Worm (Caenorhabditis elegans): ENCODE data around the gene F52G3.8.

F52G3.8 gene

DNA sequence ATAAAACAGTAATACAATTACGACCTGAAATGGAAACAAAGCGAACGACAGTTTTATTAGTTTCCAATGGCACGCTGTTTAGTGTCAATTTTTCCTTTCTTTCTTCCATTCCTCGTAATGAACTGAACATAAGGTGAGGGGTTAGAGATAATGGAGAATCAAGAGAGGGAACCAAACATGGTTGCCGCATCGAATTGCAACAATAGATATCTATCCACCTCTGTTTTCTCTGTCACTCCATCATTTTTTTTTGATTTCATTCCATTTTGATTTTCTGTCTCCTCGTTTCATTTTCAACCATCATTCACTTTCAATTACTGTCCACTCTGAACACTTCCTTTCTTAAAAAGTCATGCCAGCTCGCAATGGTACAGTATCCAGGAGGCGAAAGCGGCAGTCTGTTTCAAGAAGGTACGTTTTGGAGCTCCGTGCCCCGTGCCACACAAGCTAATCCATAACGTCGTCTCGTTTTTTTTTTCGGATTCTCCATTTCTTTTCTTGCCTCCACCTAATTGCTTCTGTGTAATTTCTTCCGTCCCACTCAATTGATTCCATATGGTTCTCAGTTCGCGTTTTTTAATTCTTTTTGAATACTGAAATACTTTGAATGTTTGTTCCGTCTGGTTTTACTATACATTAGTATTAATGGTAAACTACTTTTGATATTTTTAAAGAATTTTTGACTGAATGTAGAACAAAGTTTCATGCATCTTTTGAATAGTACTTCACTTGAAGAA is 42.6 kb upstream of the F52G3.8 start:
- TF ChIP-seq lsy-2 (tag; optimal IDR thresholded peaks at IDR 0.05) (no peak), ceh-83 (GFP tag; optimal IDR thresholded peaks at IDR 0.05) (no peak), sptf-1 (tag; optimal IDR thresholded peaks at IDR 0.05) (no peak), hlh-1 (tag; optimal IDR thresholded peaks at IDR 0.05) (no peak), lin-13 (tag; optimal IDR thresholded peaks at IDR 0.05) (no peak), bed-3 (GFP tag; optimal IDR thresholded peaks at IDR 0.05) (no peak), zip-8 (tag; optimal IDR thresholded peaks at IDR 0.05) (no peak), M03D4.4 (tag; optimal IDR thresholded peaks at IDR 0.05) (no peak), sem-2 (GFP tag; optimal IDR thresholded peaks at IDR 0.05) (no peak), mab-5 (tag; optimal IDR thresholded peaks at IDR 0.05) (no peak), nhr-237 (tag; optimal IDR thresholded peaks at IDR 0.05) (no peak)

DNA sequence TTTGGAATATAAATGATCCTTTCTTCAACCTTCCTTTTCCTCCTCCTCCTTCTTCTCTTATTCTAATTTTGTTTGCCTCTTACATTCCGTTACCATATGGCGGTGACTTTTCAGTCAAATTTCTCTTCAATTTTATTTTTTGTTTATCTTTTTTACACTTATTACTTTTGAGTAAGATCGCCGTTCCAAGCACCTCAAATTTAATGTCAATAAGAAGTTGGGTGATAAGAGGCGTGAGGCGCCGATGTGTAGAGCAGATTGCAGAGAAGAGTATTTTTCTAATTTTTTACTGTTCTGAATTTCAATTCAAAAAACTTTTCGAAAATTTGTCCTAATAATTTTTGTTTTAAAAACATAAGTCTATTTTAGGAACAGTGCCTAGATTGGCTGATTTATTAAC is 41.7 kb upstream of the F52G3.8 start:
- TF ChIP-seq sptf-1 (tag; optimal IDR thresholded peaks at IDR 0.05) (no peak), hlh-1 (tag; optimal IDR thresholded peaks at IDR 0.05) (no peak), ces-1 (GFP tag; optimal IDR thresholded peaks at IDR 0.05) (peak; percentile 51), nhr-76 (tag; optimal IDR thresholded peaks at IDR 0.05) (no peak), nhr-12 (tag; optimal IDR thresholded peaks at IDR 0.05) (no peak)

DNA sequence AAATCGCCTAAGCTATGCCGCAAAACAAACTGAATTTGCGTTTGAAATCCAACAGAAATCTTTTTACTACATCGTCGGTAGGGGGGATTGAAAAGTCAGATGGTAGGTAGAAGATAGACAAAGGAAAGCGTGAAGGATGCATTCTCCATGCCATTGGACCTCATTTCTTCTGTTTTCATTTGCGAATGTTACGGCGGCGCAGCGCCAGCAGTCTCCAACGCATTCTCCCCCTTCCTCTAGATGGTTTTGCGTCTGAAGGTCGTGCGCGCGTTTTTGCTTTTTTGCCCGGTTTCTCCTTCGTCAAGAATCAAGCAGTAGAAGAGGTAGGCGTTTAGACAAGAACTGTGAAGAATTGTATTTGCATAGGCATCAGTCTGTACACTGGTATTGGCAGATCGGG is 40.8 kb upstream of the F52G3.8 start:
- no peak for TF ChIP-seq lin-13 (tag; optimal IDR thresholded peaks at IDR 0.05)
- no peak for TF ChIP-seq M03D4.4 (tag; optimal IDR thresholded peaks at IDR 0.05)
- no peak for TF ChIP-seq ceh-39 (tag; optimal IDR thresholded peaks at IDR 0.05)
- no peak for TF ChIP-seq elt-1 (tag; optimal IDR thresholded peaks at IDR 0.05; ENCODE audit: borderline replicate concordance, insufficient read depth)
- no peak for TF ChIP-seq lin-32 (GFP tag; optimal IDR thresholded peaks at IDR 0.05)

DNA sequence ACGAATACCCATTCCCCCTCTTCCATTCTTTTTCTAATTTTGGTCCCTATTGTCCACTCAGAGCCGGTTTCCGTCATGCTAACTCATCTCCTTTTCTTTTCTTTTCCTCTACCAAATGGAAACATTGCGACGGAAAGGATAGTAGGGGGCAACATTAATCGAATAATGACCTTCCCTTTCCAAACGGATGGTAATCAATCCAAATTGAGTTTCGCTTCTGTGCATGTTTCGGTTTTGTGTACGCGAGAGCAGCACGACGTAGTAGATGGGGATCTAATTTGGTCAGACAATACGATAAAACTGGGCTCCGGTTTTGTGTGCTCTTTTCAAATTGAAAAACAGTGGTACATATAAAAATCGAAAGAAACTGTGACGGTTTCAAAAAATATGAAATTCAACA is 38.7 kb upstream of the F52G3.8 start:
- TF ChIP-seq ces-1 (GFP tag; optimal IDR thresholded peaks at IDR 0.05), result peak; percentile 100
- TF ChIP-seq snpc-4 (tag; optimal IDR thresholded peaks at IDR 0.05), result no peak
- TF ChIP-seq elt-1 (tag; optimal IDR thresholded peaks at IDR 0.05; ENCODE audit: borderline replicate concordance, insufficient read depth), result no peak
- peak; percentile 10 for TF ChIP-seq nhr-237 (tag; optimal IDR thresholded peaks at IDR 0.05)

DNA sequence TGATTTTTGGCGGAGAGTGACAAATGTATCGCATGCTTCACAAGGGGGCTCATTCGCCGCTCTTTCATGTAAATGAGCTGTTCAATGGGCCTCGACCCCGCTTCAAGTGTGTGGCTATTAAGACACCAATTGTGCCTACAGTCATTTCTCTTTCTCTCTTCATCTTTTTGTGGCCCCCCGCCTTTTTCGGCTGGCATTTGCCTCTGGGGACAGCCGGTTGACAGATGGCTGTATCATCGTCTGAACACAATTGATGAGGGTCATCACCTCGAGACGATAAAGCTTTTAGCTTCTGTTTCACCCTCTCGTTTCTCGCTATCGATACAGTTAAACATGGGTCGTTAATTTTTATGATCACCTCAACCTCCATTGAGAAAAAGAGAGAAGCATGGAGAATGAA is 35.6 kb upstream of the F52G3.8 start:
- TF ChIP-seq ceh-39 (tag; optimal IDR thresholded peaks at IDR 0.05), result no peak
- TF ChIP-seq sptf-1 (tag; optimal IDR thresholded peaks at IDR 0.05), result no peak
- TF ChIP-seq lin-32 (GFP tag; optimal IDR thresholded peaks at IDR 0.05), result peak; percentile 69
- TF ChIP-seq ces-1 (GFP tag; optimal IDR thresholded peaks at IDR 0.05), result no peak
- no peak for TF ChIP-seq lsy-2 (tag; optimal IDR thresholded peaks at IDR 0.05)
- TF ChIP-seq nhr-12 (tag; optimal IDR thresholded peaks at IDR 0.05), result no peak
- peak; percentile 34 for TF ChIP-seq unc-62 (GFP tag; optimal IDR thresholded peaks at IDR 0.05)
- peak; percentile 2 for TF ChIP-seq nhr-2 (tag; optimal IDR thresholded peaks at IDR 0.05)
- TF ChIP-seq cnd-1 (tag; optimal IDR thresholded peaks at IDR 0.05), result peak; percentile 54
- TF ChIP-seq snpc-4 (tag; optimal IDR thresholded peaks at IDR 0.05), result no peak
- no peak for TF ChIP-seq nhr-237 (tag; optimal IDR thresholded peaks at IDR 0.05)
- no peak for TF ChIP-seq ham-2 (GFP tag; optimal IDR thresholded peaks at IDR 0.05)
- no peak for TF ChIP-seq blmp-1 (tag; optimal IDR thresholded peaks at IDR 0.05)
- TF ChIP-seq lin-13 (tag; optimal IDR thresholded peaks at IDR 0.05), result no peak

DNA sequence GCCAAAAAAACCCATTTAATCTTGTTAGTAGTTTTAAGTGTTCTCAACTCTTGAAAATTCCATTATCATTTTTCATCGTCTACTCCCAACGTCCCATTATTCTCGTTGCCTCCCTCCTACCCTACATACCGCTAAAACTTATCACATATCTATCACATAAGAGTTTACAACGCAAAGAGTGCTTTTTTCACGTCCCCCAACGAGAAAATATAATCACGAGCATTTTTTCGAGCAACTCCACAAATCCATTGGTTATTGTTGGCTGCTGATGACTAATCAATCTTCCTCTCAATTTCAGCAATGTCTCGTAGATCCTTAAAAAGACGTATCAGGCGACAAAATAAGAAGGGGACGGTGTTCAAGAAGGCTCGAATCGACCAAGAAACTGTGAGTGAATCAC is 25.5 kb upstream of the F52G3.8 start, which contains the start of gene mbl-1:
mbl-1 (plus strand) TSS at position 301 of the 400 bp plus-strand sequence.
- no peak for TF ChIP-seq elt-1 (tag; optimal IDR thresholded peaks at IDR 0.05; ENCODE audit: borderline replicate concordance, insufficient read depth)
- TF ChIP-seq nhr-2 (tag; optimal IDR thresholded peaks at IDR 0.05), result no peak
- no peak for TF ChIP-seq elt-3 (tag; optimal IDR thresholded peaks at IDR 0.05)
- no peak for TF ChIP-seq hlh-1 (tag; optimal IDR thresholded peaks at IDR 0.05)
- TF ChIP-seq lin-32 (GFP tag; optimal IDR thresholded peaks at IDR 0.05), result no peak
- no peak for TF ChIP-seq ceh-43 (GFP tag; optimal IDR thresholded peaks at IDR 0.05)
- TF ChIP-seq mep-1 (tag; optimal IDR thresholded peaks at IDR 0.05), result no peak
- TF ChIP-seq unc-120 (tag; optimal IDR thresholded peaks at IDR 0.05; ENCODE audit: poor library complexity, severe bottlenecking), result no peak
- no peak for TF ChIP-seq drap-1 (GFP tag; optimal IDR thresholded peaks at IDR 0.05)
- no peak for TF ChIP-seq mab-5 (tag; optimal IDR thresholded peaks at IDR 0.05)
- no peak for TF ChIP-seq M03D4.4 (tag; optimal IDR thresholded peaks at IDR 0.05)
- TF ChIP-seq flh-1 (GFP tag; optimal IDR thresholded peaks at IDR 0.05), result no peak
- no peak for TF ChIP-seq snpc-4 (tag; optimal IDR thresholded peaks at IDR 0.05)
- TF ChIP-seq mls-2 (tag; optimal IDR thresholded peaks at IDR 0.05), result no peak
- TF ChIP-seq zip-8 (tag; optimal IDR thresholded peaks at IDR 0.05), result no peak
- TF ChIP-seq ztf-11 (tag; optimal IDR thresholded peaks at IDR 0.05), result no peak
- no peak for TF ChIP-seq cnd-1 (tag; optimal IDR thresholded peaks at IDR 0.05)
- no peak for TF ChIP-seq bed-3 (GFP tag; optimal IDR thresholded peaks at IDR 0.05)

All from whole organism, mixed stage, embryonic.